Worm (Caenorhabditis elegans) whole organism, young adult: Measurements from ENCODE around the gene Y71H2B.5.
A peak's percentile ranks its signal among the peaks of the same experiment; 100 is the strongest.

Source experiments
- B0261.1 ChIP-seq: sonication (generic microtip); optimal IDR thresholded peaks from 2 replicates; lab custom pipeline; 2016; ENCODE audit warnings: mild to moderate bottlenecking, missing genetic modification characterization, moderate library complexity, missing compliant biosample characterization
- B0336.3 ChIP-seq: fragments of 200-800 bp; sonication (Bioruptor generic); IDR thresholded peaks from 2 replicates; pipeline ENCODE4 v1.3.6; 2022; ENCODE audit warnings: missing genetic modification characterization, missing compliant biosample characterization
- D2030.7 ChIP-seq: fragments of 200-800 bp; sonication (Bioruptor generic); IDR thresholded peaks from 2 replicates; pipeline ENCODE4 v1.3.6; 2022; ENCODE audit warnings: missing genetic modification reagents, missing genetic modification characterization, missing compliant biosample characterization
- F22D6.2 ChIP-seq: sonication (generic microtip); optimal IDR thresholded peaks from 2 replicates; lab custom pipeline; 2016; ENCODE audit warnings: mild to moderate bottlenecking, missing genetic modification characterization, missing compliant biosample characterization
- F23B12.7 ChIP-seq: sonication (generic microtip); optimal IDR thresholded peaks from 2 replicates; lab custom pipeline; 2017; ENCODE audit warnings: missing genetic modification characterization, mild to moderate bottlenecking, missing compliant biosample characterization, antibody characterized with exemption, moderate library complexity; ENCODE audit not compliant: insufficient read depth
- F52B5.7 ChIP-seq: sonication (generic microtip); optimal IDR thresholded peaks from 2 replicates; lab custom pipeline; 2016; ENCODE audit warnings: mild to moderate bottlenecking, missing genetic modification characterization, missing compliant biosample characterization
- F57C9.4 ChIP-seq: sonication (generic microtip); optimal IDR thresholded peaks from 2 replicates; lab custom pipeline; 2017; ENCODE audit warnings: mild to moderate bottlenecking, missing genetic modification characterization, missing compliant biosample characterization
- T07F8.4 ChIP-seq: sonication (generic microtip); optimal IDR thresholded peaks from 2 replicates; lab custom pipeline; 2016; ENCODE audit warnings: mild to moderate bottlenecking, missing genetic modification characterization, moderate library complexity, missing compliant biosample characterization
- T26A5.8 ChIP-seq: sonication (generic microtip); optimal IDR thresholded peaks from 2 replicates; lab custom pipeline; 2016; ENCODE audit warnings: missing genetic modification characterization, missing compliant biosample characterization
- Y53F4B.3 ChIP-seq: fragments of 200-800 bp; sonication (Bioruptor generic); IDR thresholded peaks from 2 replicates; pipeline ENCODE4 v1.3.6; 2022; ENCODE audit warnings: missing genetic modification reagents, missing genetic modification characterization, missing compliant biosample characterization
- Y53G8AR.9 ChIP-seq: fragments of 200-800 bp; sonication (Bioruptor generic); conservative IDR thresholded peaks from 2 replicates; pipeline ENCODE4 v1.3.6; 2022; ENCODE audit warnings: missing genetic modification reagents, missing genetic modification characterization, missing compliant biosample characterization
- Y56A3A.18 ChIP-seq: fragments of 200-800 bp; sonication (Bioruptor generic); IDR thresholded peaks from 2 replicates; pipeline ENCODE4 v1.3.6; 2022; ENCODE audit warnings: missing genetic modification reagents, missing genetic modification characterization, missing compliant biosample characterization
- Y67H2A.10 ChIP-seq: fragments of 200-800 bp; sonication (Bioruptor generic); conservative IDR thresholded peaks from 2 replicates; pipeline ENCODE4 v1.3.6; 2022; ENCODE audit warnings: missing genetic modification reagents, missing genetic modification characterization, missing compliant biosample characterization
- Y79H2A.3 ChIP-seq: fragments of 200-800 bp; sonication (Bioruptor generic); conservative IDR thresholded peaks from 2 replicates; pipeline ENCODE4 v1.3.6; 2022; ENCODE audit warnings: missing genetic modification reagents, missing genetic modification characterization, missing compliant biosample characterization
- Y95B8A.8 ChIP-seq: fragments of 200-800 bp; sonication (Bioruptor generic); IDR thresholded peaks from 2 replicates; pipeline ENCODE4 v1.3.6; 2022; ENCODE audit warnings: missing genetic modification reagents, missing genetic modification characterization, missing compliant biosample characterization
- ZK185.1 ChIP-seq: sonication (generic microtip); optimal IDR thresholded peaks from 2 replicates; lab custom pipeline; 2016; ENCODE audit warnings: mild to moderate bottlenecking, missing genetic modification characterization, missing compliant biosample characterization; ENCODE audit not compliant: poor library complexity, severe bottlenecking
- atf-7 ChIP-seq: sonication (generic microtip); optimal IDR thresholded peaks from 2 replicates; lab custom pipeline; 2017; ENCODE audit warnings: mild to moderate bottlenecking, missing genetic modification characterization, missing compliant biosample characterization
- attf-3 ChIP-seq: fragments of 200-800 bp; sonication (Bioruptor generic); conservative IDR thresholded peaks from 2 replicates; pipeline ENCODE4 v1.3.6; 2022; ENCODE audit warnings: missing genetic modification reagents, missing genetic modification characterization, missing compliant biosample characterization
- attf-6 ChIP-seq: fragments of 200-800 bp; sonication (Bioruptor generic); IDR thresholded peaks from 2 replicates; pipeline ENCODE4 v1.3.6; 2022; ENCODE audit warnings: missing genetic modification reagents, missing genetic modification characterization, missing compliant biosample characterization
- bed-1 ChIP-seq: fragments of 200-800 bp; sonication (Bioruptor generic); IDR thresholded peaks from 2 replicates; pipeline ENCODE4 v1.3.6; 2022; ENCODE audit warnings: missing genetic modification reagents, missing genetic modification characterization, missing compliant biosample characterization
- cebp-2 ChIP-seq: fragments of 200-800 bp; sonication (Bioruptor generic); IDR thresholded peaks from 2 replicates; pipeline ENCODE4 v1.3.6; 2022; ENCODE audit warnings: missing genetic modification characterization, missing compliant biosample characterization
- ceh-100 ChIP-seq: fragments of 200-800 bp; sonication (Bioruptor generic); IDR thresholded peaks from 2 replicates; pipeline ENCODE4 v1.3.6; 2022; ENCODE audit warnings: missing genetic modification reagents, missing genetic modification characterization, missing compliant biosample characterization
- die-1 ChIP-seq: sonication (generic microtip); optimal IDR thresholded peaks from 2 replicates; lab custom pipeline; 2016; ENCODE audit warnings: missing genotype, mild to moderate bottlenecking, missing genetic modification characterization, missing compliant biosample characterization
- dpl-1 ChIP-seq: fragments of 150-350 bp; optimal IDR thresholded peaks from 2 replicates; lab custom pipeline; 2014; ENCODE audit warnings: missing biosample characterization, missing genetic modification reagents, missing genetic modification characterization
- efl-1 ChIP-seq: fragments of 150-350 bp; optimal IDR thresholded peaks from 2 replicates; lab custom pipeline; 2014; ENCODE audit warnings: missing biosample characterization, missing genetic modification reagents, missing genetic modification characterization
- hmg-20 ChIP-seq: fragments of 200-800 bp; sonication (Bioruptor generic); IDR thresholded peaks from 2 replicates; pipeline ENCODE4 v1.3.6; 2022; ENCODE audit warnings: missing genetic modification reagents, missing genetic modification characterization, missing compliant biosample characterization
- hrde-1 ChIP-seq: sonication (generic microtip); optimal IDR thresholded peaks from 2 replicates; lab custom pipeline; 2016; ENCODE audit warnings: missing genetic modification characterization, mild to moderate bottlenecking, missing compliant biosample characterization, moderate library complexity, missing genotype, missing genetic modification reagents, borderline replicate concordance
- hsf-1 ChIP-seq: fragments of 200-800 bp; sonication (Bioruptor generic); IDR thresholded peaks from 2 replicates; pipeline ENCODE4 v1.3.6; 2022; ENCODE audit warnings: missing genetic modification reagents, missing genetic modification characterization, missing compliant biosample characterization
- let-607 ChIP-seq, 2 experiments: fragments of 200-800 bp in 1 of 2; sonication (Bioruptor generic) in 1 of 2; sonication (generic microtip) in 1 of 2; optimal IDR thresholded peaks; 2 replicates each; lab custom pipeline; 2016 to 2018; ENCODE audit warnings: mild to moderate bottlenecking in 2 of 2, missing compliant biosample characterization in 2 of 2, missing genetic modification characterization in 2 of 2, moderate library complexity in 2 of 2, missing genotype in 1 of 2
- lin-26 ChIP-seq: fragments of 200-800 bp; sonication (Bioruptor generic); IDR thresholded peaks from 2 replicates; pipeline ENCODE4 v1.3.6; 2022; ENCODE audit warnings: missing genetic modification reagents, missing genetic modification characterization, missing compliant biosample characterization
- lin-35 ChIP-seq, 3 experiments: fragments of 150-350 bp in 2 of 3; sonication (generic microtip) in 1 of 3; optimal IDR thresholded peaks; 2 replicates each; lab custom pipeline; 2014 to 2018; ENCODE audit warnings: missing biosample characterization in 3 of 3, missing genetic modification characterization in 3 of 3, missing genetic modification reagents in 3 of 3
- lir-1 ChIP-seq: fragments of 200-800 bp; sonication (Bioruptor generic); conservative IDR thresholded peaks from 2 replicates; pipeline ENCODE4 v1.3.6; 2022; ENCODE audit warnings: missing genetic modification reagents, missing genetic modification characterization, missing compliant biosample characterization
- nhr-120 ChIP-seq: fragments of 200-800 bp; sonication (Bioruptor generic); IDR thresholded peaks from 2 replicates; pipeline ENCODE4 v1.3.6; 2022; ENCODE audit warnings: missing genetic modification characterization, missing compliant biosample characterization
- nhr-80 ChIP-seq: sonication (generic microtip); optimal IDR thresholded peaks from 2 replicates; lab custom pipeline; 2016; ENCODE audit warnings: missing genetic modification characterization, missing compliant biosample characterization
- pbrm-1 ChIP-seq: fragments of 200-800 bp; sonication (Bioruptor generic); IDR thresholded peaks from 2 replicates; pipeline ENCODE4 v1.3.6; 2022; ENCODE audit warnings: missing genetic modification reagents, missing genetic modification characterization, missing compliant biosample characterization
- rcor-1 ChIP-seq: fragments of 200-800 bp; sonication (Bioruptor generic); IDR thresholded peaks from 2 replicates; pipeline ENCODE4 v1.3.6; 2022; ENCODE audit warnings: missing genetic modification reagents, missing genetic modification characterization, missing compliant biosample characterization
- repo-1 ChIP-seq: sonication (generic microtip); optimal IDR thresholded peaks from 2 replicates; lab custom pipeline; 2017; ENCODE audit warnings: mild to moderate bottlenecking, missing genetic modification characterization, missing compliant biosample characterization
- snpc-3.4 ChIP-seq: sonication (generic microtip); optimal IDR thresholded peaks from 2 replicates; lab custom pipeline; 2017; ENCODE audit warnings: missing genetic modification characterization, mild to moderate bottlenecking, missing compliant biosample characterization, antibody characterized with exemption, moderate library complexity, missing genotype, missing genetic modification reagents
- unc-62 ChIP-seq: fragments of 150-350 bp; optimal IDR thresholded peaks from 2 replicates; lab custom pipeline; 2014; ENCODE audit warnings: missing biosample characterization, missing genetic modification reagents, missing genetic modification characterization
- ztf-18 ChIP-seq: sonication (generic microtip); optimal IDR thresholded peaks from 2 replicates; lab custom pipeline; 2016; ENCODE audit warnings: missing genotype, mild to moderate bottlenecking, missing genetic modification characterization, missing compliant biosample characterization
- ztf-22 ChIP-seq: fragments of 200-800 bp; sonication (Bioruptor generic); optimal IDR thresholded peaks from 2 replicates; lab custom pipeline; 2018; ENCODE audit warnings: mild to moderate bottlenecking, missing genetic modification characterization, moderate library complexity, missing compliant biosample characterization
- ztf-3 ChIP-seq: fragments of 200-800 bp; sonication (Bioruptor generic); optimal IDR thresholded peaks from 2 replicates; lab custom pipeline; 2018; ENCODE audit warnings: mild to moderate bottlenecking, missing genetic modification characterization, missing compliant biosample characterization

Gene Y71H2B.5

DNA sequence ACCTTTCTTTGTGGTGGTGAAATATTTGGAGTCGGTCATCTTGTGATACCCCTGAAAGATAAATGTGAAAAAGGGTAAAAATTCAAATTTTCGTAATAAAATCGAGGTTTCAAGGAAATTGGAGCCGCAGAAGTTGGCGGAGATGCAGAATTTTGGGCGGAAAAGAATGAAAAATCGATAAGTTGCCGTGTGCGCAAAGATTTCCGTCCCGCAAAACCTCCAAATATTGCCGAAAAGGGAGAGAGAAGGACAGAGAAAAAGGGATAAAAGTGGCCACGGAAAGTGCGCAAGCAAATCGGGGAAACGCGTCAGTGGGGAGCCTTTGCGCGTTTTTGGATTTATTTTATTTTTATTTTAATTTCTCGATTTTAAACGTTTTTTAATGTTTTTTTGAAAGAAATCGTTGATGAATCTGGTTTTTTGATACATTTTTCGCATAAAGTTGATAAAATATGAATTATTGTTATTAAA is 10.8 kb upstream of the Y71H2B.5 start, which contains the start of gene apb-1 (continued):
- peak; percentile 28 for TF ChIP-seq dpl-1 (GFP tag; lab: Kevin White, UChicago)
- TF ChIP-seq Y67H2A.10 (GFP tag; lab: Robert Waterston, UW): 0 out of 2 replicates have a peak, but pooled peaks have one; percentile 6
- no peak for TF ChIP-seq ZK185.1 (tag; lab: Kevin White, UChicago)
- TF ChIP-seq F23B12.7 (tag; lab: Kevin White, UChicago): peak; percentile 75
- no peak for TF ChIP-seq T26A5.8 (tag; lab: Kevin White, UChicago)
- TF ChIP-seq efl-1 (GFP tag; lab: Kevin White, UChicago): peak; percentile 50
- no peak for TF ChIP-seq ztf-3 (GFP tag; lab: Kevin White, UChicago)
- TF ChIP-seq Y53G8AR.9 (GFP tag; lab: Robert Waterston, UW): peak; percentile 94
- no peak for TF ChIP-seq bed-1 (GFP tag; lab: Robert Waterston, UW)
- no peak for TF ChIP-seq hrde-1 (tag; lab: Kevin White, UChicago)
- TF ChIP-seq T07F8.4 (tag; lab: Kevin White, UChicago): no peak
- peak; percentile 69 for TF ChIP-seq D2030.7 (GFP tag; lab: Robert Waterston, UW)
- no peak; the same call in 1 of the 2 replicates for TF ChIP-seq attf-3 (GFP tag; lab: Robert Waterston, UW)
- TF ChIP-seq nhr-80 (tag; lab: Kevin White, UChicago): peak; percentile 25
- no peak for TF ChIP-seq B0261.1 (tag; lab: Kevin White, UChicago)
- peak; percentile 88 for TF ChIP-seq hmg-20 (GFP tag; lab: Robert Waterston, UW)
- peak; percentile 73 for TF ChIP-seq atf-7 (tag; lab: Kevin White, UChicago)
- TF ChIP-seq F57C9.4: no peak
- peak; percentile 79 for TF ChIP-seq repo-1 (tag; lab: Kevin White, UChicago)
- no peak for TF ChIP-seq F52B5.7 (tag; lab: Kevin White, UChicago)
- TF ChIP-seq pbrm-1 (GFP tag; lab: Robert Waterston, UW): peak; percentile 82
- TF ChIP-seq Y79H2A.3 (GFP tag; lab: Robert Waterston, UW): no peak
- TF ChIP-seq nhr-120: no peak
- peak; percentile 98 for TF ChIP-seq ztf-18 (tag; lab: Kevin White, UChicago)
- peak in 1 of 2 experiments; percentile 73 for TF ChIP-seq let-607 (tag; optimal IDR thresholded peaks at IDR 0.05; lab: Kevin White, UChicago)
- TF ChIP-seq hsf-1 (GFP tag; lab: Robert Waterston, UW): no peak; the same call in 1 of the 2 replicates
- TF ChIP-seq Y53F4B.3 (GFP tag; lab: Robert Waterston, UW): no peak
- TF ChIP-seq lin-26 (GFP tag; lab: Robert Waterston, UW): no peak
- TF ChIP-seq F22D6.2: no peak
- TF ChIP-seq Y95B8A.8: 0 out of 2 replicates have a peak, but pooled peaks have one; percentile 61
- peak; percentile 69 for TF ChIP-seq ceh-100 (GFP tag; lab: Robert Waterston, UW)
- no peak for TF ChIP-seq die-1 (tag; lab: Kevin White, UChicago)
- peak in 2 of 3 experiments; percentile 51 to 94 for TF ChIP-seq lin-35 (GFP tag; optimal IDR thresholded peaks at IDR 0.05; lab: Kevin White, UChicago)
- no peak for TF ChIP-seq ztf-22

DNA sequence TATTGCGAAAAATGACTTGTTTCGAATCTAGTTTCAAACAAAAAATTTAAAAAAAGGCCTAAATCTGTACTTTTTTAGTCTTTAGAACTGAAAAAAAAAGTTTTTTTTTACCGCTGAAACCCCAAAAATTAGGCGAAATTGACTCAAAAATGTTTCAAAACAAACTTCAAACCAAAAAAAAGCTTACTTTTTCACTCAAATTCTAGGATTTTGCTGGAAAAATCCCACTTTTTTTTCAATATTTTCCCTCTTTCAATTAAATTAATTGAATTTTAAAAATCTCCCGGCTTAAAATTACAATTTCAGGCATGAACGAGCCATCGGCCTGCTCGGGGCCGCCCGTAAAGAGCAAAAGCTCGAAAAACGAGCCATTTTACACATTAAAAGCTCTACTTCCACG is 10.1 kb upstream of the Y71H2B.5 start, which contains the start of gene mdt-19:
TSS of gene mdt-19 (plus strand) at position 301 of the 400 bp plus-strand sequence.
- no peak for TF ChIP-seq Y56A3A.18
- TF ChIP-seq lir-1 (GFP tag; lab: Robert Waterston, UW): no peak
- TF ChIP-seq rcor-1 (GFP tag; lab: Robert Waterston, UW): no peak
- no peak for TF ChIP-seq pbrm-1 (GFP tag; lab: Robert Waterston, UW)
- TF ChIP-seq attf-6 (GFP tag; lab: Robert Waterston, UW): no peak
- TF ChIP-seq cebp-2 (GFP tag; lab: Robert Waterston, UW): no peak
- no peak for TF ChIP-seq Y79H2A.3 (GFP tag; lab: Robert Waterston, UW)
- no peak for TF ChIP-seq B0336.3
- no peak for TF ChIP-seq unc-62 (GFP tag; lab: Kevin White, UChicago)
- TF ChIP-seq snpc-3.4 (tag; lab: Kevin White, UChicago): no peak
- no peak for TF ChIP-seq bed-1 (GFP tag; lab: Robert Waterston, UW)
